Worm (Caenorhabditis elegans) whole organism, L4 larva: ENCODE results near the gene F16B12.7.

ENCODE experiments used
- F10B5.3 ChIP-seq: sonication (generic microtip); optimal IDR thresholded peaks from 2 replicates; lab custom pipeline; 2016; ENCODE audit warnings: mild to moderate bottlenecking, missing genetic modification characterization, missing compliant biosample characterization
- F26F4.8 ChIP-seq: fragments of 200-800 bp; sonication (Bioruptor generic); conservative IDR thresholded peaks from 2 replicates; pipeline ENCODE4 v1.3.6; 2022; ENCODE audit warnings: missing genetic modification characterization, missing compliant biosample characterization
- F44E2.7 ChIP-seq: fragments of 200-800 bp; sonication (Bioruptor generic); IDR thresholded peaks from 2 replicates; pipeline ENCODE4 v2.1.2; 2022; ENCODE audit warnings: missing genetic modification characterization, missing compliant biosample characterization
- R02D3.7 ChIP-seq: fragments of 150-350 bp; sonication (generic microtip); optimal IDR thresholded peaks from 3 replicates; lab custom pipeline; 2014; ENCODE audit warnings: missing biosample characterization, missing genetic modification characterization
- T20F7.1 ChIP-seq: fragments of 200-800 bp; sonication (Bioruptor generic); optimal IDR thresholded peaks from 2 replicates; lab custom pipeline; 2018; ENCODE audit warnings: mild to moderate bottlenecking, missing genetic modification characterization, missing compliant biosample characterization
- Y105C5A.15 ChIP-seq: fragments of 200-800 bp; sonication (Bioruptor generic); IDR thresholded peaks from 2 replicates; pipeline ENCODE4 v1.3.6; 2022; ENCODE audit warnings: missing genetic modification characterization, missing compliant biosample characterization
- Y48G9A.11 ChIP-seq: fragments of 200-800 bp; sonication (Bioruptor generic); IDR thresholded peaks from 2 replicates; pipeline ENCODE4 v1.3.6; 2022; ENCODE audit warnings: missing genetic modification reagents, missing genetic modification characterization, missing compliant biosample characterization
- Y75B8A.6 ChIP-seq: fragments of 200-800 bp; sonication (Bioruptor generic); IDR thresholded peaks from 2 replicates; pipeline ENCODE4 v1.3.6; 2022; ENCODE audit warnings: missing genetic modification reagents, missing genetic modification characterization, missing compliant biosample characterization
- ZK546.5 ChIP-seq, 2 experiments: sonication (generic microtip); optimal IDR thresholded peaks; 2 replicates each; lab custom pipeline; 2017; ENCODE audit warnings: missing biosample characterization in 2 of 2, missing genetic modification characterization in 2 of 2
- aha-1 ChIP-seq: fragments of 150-350 bp; peaks from one replicate; lab custom pipeline; 2014; ENCODE audit warnings: missing biosample characterization, missing genetic modification characterization
- aly-2 ChIP-seq: sonication (generic microtip); optimal IDR thresholded peaks from 2 replicates; lab custom pipeline; 2018; ENCODE audit warnings: missing biosample characterization, missing genetic modification characterization
- arid-1 ChIP-seq: fragments of 200-800 bp; sonication (Bioruptor generic); conservative IDR thresholded peaks from 2 replicates; pipeline ENCODE4 v1.3.6; 2022; ENCODE audit warnings: missing genetic modification reagents, missing genetic modification characterization, missing compliant biosample characterization
- ceh-28 ChIP-seq: fragments of 150-350 bp; optimal IDR thresholded peaks from 2 replicates; lab custom pipeline; 2014; ENCODE audit warnings: missing biosample characterization, missing genetic modification reagents, missing genetic modification characterization
- ceh-32 ChIP-seq: sonication (generic microtip); optimal IDR thresholded peaks from 2 replicates; lab custom pipeline; 2016; ENCODE audit warnings: mild to moderate bottlenecking, missing genetic modification characterization, missing compliant biosample characterization; ENCODE audit not compliant: poor library complexity
- ceh-44 ChIP-seq: fragments of 200-800 bp; sonication (Bioruptor generic); IDR thresholded peaks from 2 replicates; pipeline ENCODE4 v1.3.6; 2022; ENCODE audit warnings: missing genetic modification reagents, missing genetic modification characterization, missing compliant biosample characterization
- ceh-62 ChIP-seq: sonication (generic microtip); optimal IDR thresholded peaks from 2 replicates; lab custom pipeline; 2017; ENCODE audit warnings: missing biosample characterization, missing genetic modification characterization
- ces-1 ChIP-seq: fragments of 150-350 bp; sonication (generic microtip); optimal IDR thresholded peaks from 4 replicates; lab custom pipeline; 2014; ENCODE audit warnings: missing biosample characterization, missing genetic modification reagents, missing genetic modification characterization
- daf-16 ChIP-seq, 3 experiments: sonication (generic microtip); optimal IDR thresholded peaks; 2 replicates each; lab custom pipeline; 2016 to 2017; ENCODE audit warnings: missing genetic modification characterization in 3 of 3, missing genetic modification reagents in 3 of 3, mild to moderate bottlenecking in 2 of 3, missing compliant biosample characterization in 2 of 3, missing biosample characterization in 1 of 3, moderate library complexity in 1 of 3
- daf-8 ChIP-seq: fragments of 200-800 bp; sonication (Bioruptor generic); IDR thresholded peaks from 2 replicates; pipeline ENCODE4 v1.3.6; 2022; ENCODE audit warnings: missing genetic modification characterization, missing compliant biosample characterization
- dmd-6 ChIP-seq: fragments of 200-800 bp; sonication (Bioruptor generic); IDR thresholded peaks from 2 replicates; pipeline ENCODE4 v1.3.6; 2022; ENCODE audit warnings: missing genetic modification reagents, missing genetic modification characterization, missing compliant biosample characterization
- dpl-1 ChIP-seq: fragments of 150-350 bp; optimal IDR thresholded peaks from 2 replicates; lab custom pipeline; 2014; ENCODE audit warnings: missing biosample characterization, missing genetic modification reagents, missing genetic modification characterization
- dve-1 ChIP-seq: sonication (generic microtip); optimal IDR thresholded peaks from 2 replicates; lab custom pipeline; 2017; ENCODE audit warnings: antibody characterized with exemption, mild to moderate bottlenecking, missing genetic modification characterization, missing compliant biosample characterization; ENCODE audit not compliant: insufficient read depth
- hif-1 ChIP-seq, 2 experiments: sonication (generic microtip); optimal IDR thresholded peaks; 2 replicates each; lab custom pipeline; 2016 to 2017; ENCODE audit warnings: missing compliant biosample characterization in 2 of 2, missing genetic modification characterization in 2 of 2, missing genetic modification reagents in 2 of 2, missing genotype in 2 of 2, mild to moderate bottlenecking in 1 of 2
- hlh-11 ChIP-seq: fragments of 200-800 bp; sonication (Bioruptor generic); optimal IDR thresholded peaks from 2 replicates; lab custom pipeline; 2018; ENCODE audit warnings: mild to moderate bottlenecking, missing genetic modification characterization, missing compliant biosample characterization
- lin-38 ChIP-seq: fragments of 200-800 bp; sonication (Bioruptor generic); IDR thresholded peaks from 2 replicates; pipeline ENCODE4 v1.3.6; 2022; ENCODE audit warnings: missing genetic modification reagents, missing genetic modification characterization, missing compliant biosample characterization
- lir-3 ChIP-seq: sonication (generic microtip); optimal IDR thresholded peaks from 2 replicates; lab custom pipeline; 2016; ENCODE audit warnings: mild to moderate bottlenecking, missing genetic modification characterization, missing compliant biosample characterization
- mdl-1 ChIP-seq, 2 experiments: fragments of 150-350 bp in 1 of 2; sonication (generic microtip) in 1 of 2; optimal IDR thresholded peaks; 2 replicates each; lab custom pipeline; 2014 to 2017; ENCODE audit warnings: missing biosample characterization in 2 of 2, missing genetic modification characterization in 2 of 2
- mdt-29 ChIP-seq: fragments of 200-800 bp; sonication (Bioruptor generic); IDR thresholded peaks from 2 replicates; pipeline ENCODE4 v1.3.6; 2022; ENCODE audit warnings: missing genetic modification reagents, missing genetic modification characterization, missing compliant biosample characterization
- mep-1 ChIP-seq: fragments of 150-350 bp; sonication (generic microtip); optimal IDR thresholded peaks from 3 replicates; lab custom pipeline; 2014; ENCODE audit warnings: missing biosample characterization, missing genetic modification characterization
- mes-2 ChIP-seq: sonication (generic microtip); optimal IDR thresholded peaks from 2 replicates; lab custom pipeline; 2016; ENCODE audit warnings: missing genotype, mild to moderate bottlenecking, missing genetic modification characterization, missing compliant biosample characterization; ENCODE audit not compliant: poor library complexity, severe bottlenecking
- mxl-3 ChIP-seq: fragments of 200-800 bp; sonication (Bioruptor generic); optimal IDR thresholded peaks from 2 replicates; lab custom pipeline; 2018; ENCODE audit warnings: mild to moderate bottlenecking, missing genetic modification characterization, missing compliant biosample characterization
- nhr-102 ChIP-seq: sonication (generic microtip); optimal IDR thresholded peaks from 2 replicates; lab custom pipeline; 2016; ENCODE audit warnings: mild to moderate bottlenecking, missing genetic modification characterization, moderate library complexity, missing compliant biosample characterization
- nhr-11 ChIP-seq: fragments of 150-350 bp; optimal IDR thresholded peaks from 2 replicates; lab custom pipeline; 2014; ENCODE audit warnings: missing biosample characterization, missing genetic modification characterization
- nhr-237 ChIP-seq: sonication (generic microtip); optimal IDR thresholded peaks from 2 replicates; lab custom pipeline; 2017; ENCODE audit warnings: missing biosample characterization, missing genetic modification characterization
- nhr-25 ChIP-seq: sonication (generic microtip); optimal IDR thresholded peaks from 2 replicates; lab custom pipeline; 2017; ENCODE audit warnings: missing genetic modification characterization, mild to moderate bottlenecking, missing compliant biosample characterization, antibody characterized with exemption, moderate library complexity, borderline replicate concordance; ENCODE audit not compliant: insufficient read depth
- nhr-6 ChIP-seq: fragments of 150-350 bp; optimal IDR thresholded peaks from 2 replicates; lab custom pipeline; 2014; ENCODE audit warnings: missing biosample characterization, missing genetic modification characterization
- nhr-76 ChIP-seq: fragments of 150-350 bp; optimal IDR thresholded peaks from 2 replicates; lab custom pipeline; 2014; ENCODE audit warnings: missing biosample characterization, missing genetic modification characterization
- nhr-77 ChIP-seq: fragments of 150-350 bp; optimal IDR thresholded peaks from 2 replicates; lab custom pipeline; 2014; ENCODE audit warnings: missing biosample characterization, missing genetic modification characterization
- php-3 ChIP-seq: fragments of 200-800 bp; sonication (Bioruptor generic); IDR thresholded peaks from 2 replicates; pipeline ENCODE4 v1.3.6; 2022; ENCODE audit warnings: missing genetic modification reagents, missing genetic modification characterization, missing compliant biosample characterization
- rbr-2 ChIP-seq: sonication (generic microtip); optimal IDR thresholded peaks from 2 replicates; lab custom pipeline; 2016; ENCODE audit warnings: missing genotype, missing genetic modification characterization, missing compliant biosample characterization
- saeg-2 ChIP-seq: fragments of 200-800 bp; sonication (Bioruptor generic); IDR thresholded peaks from 2 replicates; pipeline ENCODE4 v1.3.6; 2022; ENCODE audit warnings: missing genetic modification reagents, missing genetic modification characterization, missing compliant biosample characterization
- set-16 ChIP-seq: fragments of 200-800 bp; sonication (Bioruptor generic); IDR thresholded peaks from 2 replicates; pipeline ENCODE4 v1.3.6; 2022; ENCODE audit warnings: missing genetic modification reagents, missing genetic modification characterization, missing compliant biosample characterization
- spr-1 ChIP-seq: sonication (generic microtip); optimal IDR thresholded peaks from 2 replicates; lab custom pipeline; 2016; ENCODE audit warnings: mild to moderate bottlenecking, missing genetic modification characterization, missing compliant biosample characterization
- unc-130 ChIP-seq: sonication (generic microtip); optimal IDR thresholded peaks from 2 replicates; lab custom pipeline; 2016; ENCODE audit warnings: missing genetic modification reagents, missing genetic modification characterization, missing compliant biosample characterization
- unc-39 ChIP-seq: sonication (generic microtip); optimal IDR thresholded peaks from 2 replicates; lab custom pipeline; 2017; ENCODE audit warnings: missing biosample characterization, missing genetic modification characterization
- unc-62 ChIP-seq, 3 experiments: fragments of 150-350 bp in 1 of 3; sonication (generic microtip); optimal IDR thresholded peaks in 2 of 3; peaks in 1 of 3; 1 replicate in 1 of 3; 2 replicates in 2 of 3; lab custom pipeline; 2014 to 2017; ENCODE audit warnings: missing biosample characterization in 3 of 3, missing genetic modification characterization in 3 of 3, missing genetic modification reagents in 3 of 3, missing genotype in 1 of 3
- vab-7 ChIP-seq: fragments of 200-800 bp; sonication (Bioruptor generic); IDR thresholded peaks from 2 replicates; pipeline ENCODE4 v1.3.6; 2022; ENCODE audit warnings: missing genetic modification reagents, missing genetic modification characterization, missing compliant biosample characterization
- zfp-3 ChIP-seq: fragments of 200-800 bp; sonication (Bioruptor generic); conservative IDR thresholded peaks from 2 replicates; pipeline ENCODE4 v1.3.6; 2022; ENCODE audit warnings: missing genetic modification reagents, missing genetic modification characterization, missing compliant biosample characterization
- zip-11 ChIP-seq: fragments of 200-800 bp; sonication (Bioruptor generic); IDR thresholded peaks from 2 replicates; pipeline ENCODE4 v1.3.6; 2022; ENCODE audit warnings: missing genetic modification characterization, missing compliant biosample characterization
- ztf-11 ChIP-seq: fragments of 150-350 bp; optimal IDR thresholded peaks from 2 replicates; lab custom pipeline; 2014; ENCODE audit warnings: missing biosample characterization, missing genetic modification characterization

Gene F16B12.7

DNA sequence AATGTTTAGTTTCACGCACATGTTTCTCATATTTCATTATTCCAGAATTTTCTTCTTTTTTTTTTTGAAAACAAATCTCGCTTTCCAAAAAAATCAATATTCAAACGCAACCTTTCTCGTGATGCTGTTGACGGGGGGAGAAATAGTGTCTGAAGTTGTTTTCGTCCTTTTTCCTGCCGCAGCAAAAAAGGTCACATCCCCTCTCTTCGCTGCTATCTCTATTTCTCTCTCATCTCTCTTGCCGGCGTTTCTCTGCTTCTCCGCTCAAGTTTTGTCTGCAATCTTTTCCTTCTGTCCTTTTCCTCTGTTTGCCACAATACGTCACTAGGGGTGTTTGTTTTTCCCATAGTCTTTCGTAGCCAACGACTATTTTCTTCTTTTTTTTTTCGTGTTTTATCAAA lies 38.4 kb downstream of the F16B12.7 start (continued):
- TF ChIP-seq Y105C5A.15 (GFP tag; lab: Robert Waterston, UW), result no peak
- peak; percentile 90 for TF ChIP-seq nhr-6
- TF ChIP-seq unc-130 (GFP tag; lab: Kevin White, UChicago), result no peak
- peak; percentile 46 for TF ChIP-seq nhr-25 (tag; lab: Kevin White, UChicago)
- TF ChIP-seq vab-7 (GFP tag; lab: Robert Waterston, UW), result 0 out of 2 replicates have a peak, but pooled peaks have one; percentile 21
- no peak for TF ChIP-seq zip-11
- TF ChIP-seq ZK546.5 (tag; optimal IDR thresholded peaks at IDR 0.05; lab: Kevin White, UChicago), result no peak
- peak; percentile 92 for TF ChIP-seq hlh-11 (tag; lab: Kevin White, UChicago)
- TF ChIP-seq unc-62 (GFP tag; optimal IDR thresholded peaks at IDR 0.05 in 1 of 2; lab: Kevin White, UChicago), result peak in 1 of 2 experiments; percentile 96
- no peak for TF ChIP-seq unc-62 (tag; optimal IDR thresholded peaks at IDR 0.05; lab: Kevin White, UChicago)
- no peak for TF ChIP-seq F10B5.3
- TF ChIP-seq lin-38 (GFP tag; lab: Robert Waterston, UW), result no peak; the same call in 1 of the 2 replicates
- TF ChIP-seq set-16 (GFP tag; lab: Robert Waterston, UW), result peak; percentile 27; the same call in 1 of the 2 replicates
- no peak for TF ChIP-seq zfp-3
- TF ChIP-seq php-3 (GFP tag; lab: Robert Waterston, UW), result no peak
- no peak for TF ChIP-seq Y48G9A.11 (GFP tag; lab: Robert Waterston, UW)
- TF ChIP-seq dve-1 (tag; lab: Kevin White, UChicago), result peak; percentile 91
- peak; percentile 48 for TF ChIP-seq T20F7.1 (GFP tag; lab: Kevin White, UChicago)
- peak in 1 of 2 experiments; percentile 86 for TF ChIP-seq daf-16 (GFP tag; optimal IDR thresholded peaks at IDR 0.05; lab: Kevin White, UChicago)
- TF ChIP-seq daf-16 (tag; optimal IDR thresholded peaks at IDR 0.05; lab: Kevin White, UChicago), result peak; percentile 99
- peak; percentile 32 for TF ChIP-seq ceh-28 (tag; lab: Kevin White, UChicago)
- peak; percentile 44 for TF ChIP-seq mxl-3 (GFP tag; lab: Kevin White, UChicago)
- TF ChIP-seq Y75B8A.6, result no peak
- peak; percentile 88 for TF ChIP-seq mep-1 (tag; lab: Kevin White, UChicago)
- no peak for TF ChIP-seq ceh-32 (tag; lab: Kevin White, UChicago)
- peak in 1 of 2 experiments; percentile 51 for TF ChIP-seq hif-1 (tag; optimal IDR thresholded peaks at IDR 0.05; lab: Kevin White, UChicago)
- TF ChIP-seq mdt-29 (GFP tag; lab: Robert Waterston, UW), result no peak
- peak; percentile 22 for TF ChIP-seq nhr-102 (tag; lab: Kevin White, UChicago)
- no peak for TF ChIP-seq lir-3 (tag; lab: Kevin White, UChicago)
- no peak for TF ChIP-seq F44E2.7
- TF ChIP-seq saeg-2 (GFP tag; lab: Robert Waterston, UW), result no peak
- TF ChIP-seq arid-1 (GFP tag; lab: Robert Waterston, UW), result no peak
- peak; percentile 54 for TF ChIP-seq dpl-1 (GFP tag; lab: Kevin White, UChicago)
- no peak for TF ChIP-seq daf-8
- no peak for TF ChIP-seq ztf-11 (tag; lab: Kevin White, UChicago)
- TF ChIP-seq ceh-62 (tag; lab: Kevin White, UChicago), result no peak
- TF ChIP-seq mdl-1 (tag; optimal IDR thresholded peaks at IDR 0.05; lab: Kevin White, UChicago), result peak; percentile 63 to 89
- no peak for TF ChIP-seq ceh-44 (GFP tag; lab: Robert Waterston, UW)
- peak; percentile 79 for TF ChIP-seq nhr-11 (tag; lab: Kevin White, UChicago)
- no peak for TF ChIP-seq ces-1
- peak; percentile 84 for TF ChIP-seq nhr-77
- TF ChIP-seq mes-2 (tag; lab: Kevin White, UChicago), result peak; percentile 66
- peak; percentile 73 for TF ChIP-seq dmd-6
- TF ChIP-seq spr-1, result no peak
- TF ChIP-seq rbr-2 (tag; lab: Kevin White, UChicago), result peak; percentile 80
- no peak for TF ChIP-seq nhr-76 (tag; lab: Kevin White, UChicago)
- no peak for TF ChIP-seq F26F4.8 (GFP tag; lab: Robert Waterston, UW)
- TF ChIP-seq aha-1 (tag; lab: Kevin White, UChicago), result peak; percentile 18
- TF ChIP-seq unc-39 (tag; lab: Kevin White, UChicago), result no peak
- no peak for TF ChIP-seq nhr-237 (tag; lab: Kevin White, UChicago)
- no peak for TF ChIP-seq R02D3.7 (tag; lab: Kevin White, UChicago)
- no peak for TF ChIP-seq aly-2 (tag; lab: Kevin White, UChicago)
